Worm (Caenorhabditis elegans): ENCODE data around the gene M03E7.2.

Gene M03E7.2

DNA sequence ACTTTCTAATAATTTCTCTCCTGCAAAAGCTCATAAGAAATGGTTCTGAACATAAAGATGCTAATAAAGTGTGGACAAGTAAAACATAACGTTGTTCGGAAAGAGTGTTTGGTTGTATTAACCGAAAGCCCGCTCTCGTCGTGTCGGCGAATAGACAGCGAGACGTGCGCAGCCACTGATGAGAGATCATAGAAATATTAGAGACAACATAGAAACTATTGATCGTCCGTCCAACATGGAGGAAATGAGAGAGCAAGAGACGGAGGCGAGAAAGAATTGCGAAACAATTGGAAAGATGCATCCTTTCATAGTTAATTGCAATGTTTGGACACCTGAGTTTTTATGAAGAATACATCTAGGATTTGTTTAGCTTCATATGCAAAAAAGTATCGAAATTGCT is 36.9 kb upstream of the M03E7.2 start (continued):
- TF ChIP-seq ama-1 (optimal IDR thresholded peaks at IDR 0.05) = peak; percentile 10
- TF ChIP-seq blmp-1 (tag; optimal IDR thresholded peaks at IDR 0.05) = peak; percentile 66
- TF ChIP-seq C34B4.2 (tag; optimal IDR thresholded peaks at IDR 0.05) = no peak
- no peak for TF ChIP-seq unc-30 (tag; optimal IDR thresholded peaks at IDR 0.05)
- TF ChIP-seq fkh-8 (tag; optimal IDR thresholded peaks at IDR 0.05) = peak; percentile 61
- peak; percentile 71 for TF ChIP-seq snu-23 (GFP tag; optimal IDR thresholded peaks at IDR 0.05)
- peak; percentile 50 for TF ChIP-seq snpc-4 (tag; optimal IDR thresholded peaks at IDR 0.05)
- no peak for TF ChIP-seq sox-4 (tag; optimal IDR thresholded peaks at IDR 0.05)
- TF ChIP-seq unc-86 (tag; optimal IDR thresholded peaks at IDR 0.05) = peak; percentile 27
- TF ChIP-seq isw-1 (GFP tag; IDR thresholded peaks at IDR 0.05) = peak; percentile 33
- no peak for TF ChIP-seq unc-62 (GFP tag; optimal IDR thresholded peaks at IDR 0.05)
- TF ChIP-seq hpl-2 (GFP tag; optimal IDR thresholded peaks at IDR 0.05) = no peak
- no peak for TF ChIP-seq C04F5.9 (tag; optimal IDR thresholded peaks at IDR 0.05)
- TF ChIP-seq pax-3 (tag; optimal IDR thresholded peaks at IDR 0.05) = no peak
- TF ChIP-seq nhr-47 (tag; optimal IDR thresholded peaks at IDR 0.05) = peak; percentile 46
- peak; percentile 36 to 78 (median 67) for TF ChIP-seq ceh-82 (tag; optimal IDR thresholded peaks at IDR 0.05)
- TF ChIP-seq rnt-1 (tag; optimal IDR thresholded peaks at IDR 0.05) = peak; percentile 48
- no peak for TF ChIP-seq unc-130 (tag; optimal IDR thresholded peaks at IDR 0.05)
- TF ChIP-seq Y116A8C.19 (tag; optimal IDR thresholded peaks at IDR 0.05; ENCODE audit: borderline replicate concordance) = no peak
- peak; percentile 12 for TF ChIP-seq nhr-237 (tag; optimal IDR thresholded peaks at IDR 0.05)
- no peak for TF ChIP-seq nhr-90 (tag; optimal IDR thresholded peaks at IDR 0.05; ENCODE audit: poor library complexity)
- TF ChIP-seq ces-1 (GFP tag; optimal IDR thresholded peaks at IDR 0.05) = no peak
- TF ChIP-seq nhr-71 (tag; optimal IDR thresholded peaks at IDR 0.05) = peak; percentile 76
- no peak for TF ChIP-seq nhr-84 (tag; optimal IDR thresholded peaks at IDR 0.05)
- peak in 1 of 2 experiments; percentile 34 for TF ChIP-seq mdl-1 (tag; optimal IDR thresholded peaks at IDR 0.05)
- no peak for TF ChIP-seq nhr-12 (tag; optimal IDR thresholded peaks at IDR 0.05)
- TF ChIP-seq vab-15 (tag; optimal IDR thresholded peaks at IDR 0.05) = no peak
- TF ChIP-seq mef-2 (tag; optimal IDR thresholded peaks at IDR 0.05) = no peak

DNA sequence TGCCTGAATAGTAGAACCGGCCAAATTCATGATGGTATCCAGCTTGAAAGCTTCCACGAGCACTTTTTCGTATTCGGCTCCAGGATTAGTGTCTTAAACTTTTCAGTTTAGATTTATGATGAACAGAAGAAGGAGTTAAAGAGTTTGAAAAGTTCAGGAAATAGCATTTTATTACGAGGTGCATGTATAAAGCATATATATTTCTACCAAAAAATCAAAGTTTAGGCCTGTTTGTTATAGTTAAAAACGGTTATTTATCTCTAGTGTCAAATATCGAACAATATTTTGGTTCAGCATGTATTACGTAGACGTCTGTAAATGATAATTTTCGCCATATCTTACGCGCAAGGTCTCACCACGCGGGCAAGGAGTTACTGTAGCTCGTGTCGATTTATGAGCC is 36.1 kb upstream of the M03E7.2 start, which contains the start of gene klc-2:
Gene klc-2 (minus strand): TSS at position 101 of the 400 bp plus-strand sequence.
- TF ChIP-seq hlh-17 (GFP tag; optimal IDR thresholded peaks at IDR 0.05; ENCODE audit: borderline replicate concordance) = no peak

DNA sequence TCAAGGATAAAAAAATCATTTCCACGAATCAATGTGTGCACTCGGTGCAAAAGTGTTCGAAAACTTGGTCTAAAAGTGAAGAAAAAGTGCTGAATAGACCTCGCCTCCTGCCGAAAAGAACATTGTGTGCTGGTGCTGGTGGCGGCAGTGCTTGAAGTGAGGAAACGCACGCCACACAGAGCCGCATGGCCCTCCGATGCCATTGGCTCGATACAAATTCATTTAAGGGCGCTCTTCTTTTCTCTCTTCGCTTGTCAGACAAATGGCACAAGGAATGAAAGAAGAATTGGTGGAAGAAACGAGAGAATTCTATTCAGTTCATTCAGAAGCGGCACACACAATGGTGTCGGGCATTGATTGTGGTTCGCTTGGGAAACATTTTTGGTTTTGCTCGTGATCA is 35.1 kb upstream of the M03E7.2 start:
- TF ChIP-seq ceh-82 (tag; optimal IDR thresholded peaks at IDR 0.05) (peak in 1 of 3 experiments; percentile 20), irx-1 (tag; optimal IDR thresholded peaks at IDR 0.05) (no peak), fkh-8 (tag; optimal IDR thresholded peaks at IDR 0.05) (no peak), efl-1 (optimal IDR thresholded peaks at IDR 0.05) (no peak), efl-1 (GFP tag; optimal IDR thresholded peaks at IDR 0.05 in 1 of 2) (peak in 1 of 2 experiments; percentile 88), fkh-10 (GFP tag; optimal IDR thresholded peaks at IDR 0.05) (peak; percentile 3), ces-1 (GFP tag; optimal IDR thresholded peaks at IDR 0.05) (peak; percentile 5), lin-14 (GFP tag; optimal IDR thresholded peaks at IDR 0.05) (peak; percentile 63)

DNA sequence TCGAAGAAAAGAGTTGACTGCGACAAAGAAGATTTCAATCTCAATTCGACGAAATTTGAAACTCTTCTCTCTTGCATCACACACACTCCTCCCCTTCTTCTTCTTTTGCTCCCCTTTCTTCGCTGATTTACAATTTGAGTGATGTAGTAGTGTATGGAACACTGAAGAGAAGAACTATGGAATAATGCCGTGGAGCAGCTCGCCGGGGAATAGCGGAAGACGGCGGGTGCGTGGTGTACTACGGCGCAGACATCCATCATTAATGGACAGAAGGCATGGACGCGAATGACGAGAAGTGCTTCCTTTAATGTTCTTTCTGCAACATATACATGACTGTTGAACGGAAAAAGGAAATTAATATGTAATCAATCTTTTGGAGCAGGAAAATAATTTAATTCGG is 34.5 kb upstream of the M03E7.2 start:
- no peak for TF ChIP-seq lsy-2 (tag; optimal IDR thresholded peaks at IDR 0.05)
- no peak for TF ChIP-seq sox-4 (tag; optimal IDR thresholded peaks at IDR 0.05)
- no peak for TF ChIP-seq C16A3.4 (tag; optimal IDR thresholded peaks at IDR 0.05)
- TF ChIP-seq mdl-1 (tag; optimal IDR thresholded peaks at IDR 0.05) = no peak
- TF ChIP-seq unc-86 (tag; optimal IDR thresholded peaks at IDR 0.05) = no peak
- no peak for TF ChIP-seq blmp-1 (tag; optimal IDR thresholded peaks at IDR 0.05)
- TF ChIP-seq ceh-88 (GFP tag; IDR thresholded peaks at IDR 0.05) = no peak
- TF ChIP-seq nhr-28 (tag; optimal IDR thresholded peaks at IDR 0.05) = no peak
- TF ChIP-seq pag-3 (tag; optimal IDR thresholded peaks at IDR 0.05; ENCODE audit: borderline replicate concordance, insufficient read depth) = no peak
